Fruit fly (Drosophila melanogaster): Measurements from ENCODE around the gene BigH1.

Gene BigH1

dm6 chr3R:14649307-14650239 lies 13.7 kb upstream of the BigH1 start (continued):
- no peak for TF ChIP-seq CG9215 (GFP tag; IDR thresholded peaks at IDR 0.05)
- no peak for TF ChIP-seq shn (GFP tag; optimal IDR thresholded peaks at IDR 0.05)
- TF ChIP-seq CG4707 (GFP tag; optimal IDR thresholded peaks at IDR 0.05) = no peak
- TF ChIP-seq nom (GFP tag; optimal IDR thresholded peaks at IDR 0.05) = peak; percentile 50
- no peak for TF ChIP-seq Dll (GFP tag; IDR thresholded peaks at IDR 0.05; ENCODE audit: partially characterized antibody)
- TF ChIP-seq cato (GFP tag; optimal IDR thresholded peaks at IDR 0.05; ENCODE audit: borderline replicate concordance) = no peak
- TF ChIP-seq CG7357 (GFP tag; IDR thresholded peaks at IDR 0.05) = no peak
- no peak for TF ChIP-seq hb (GFP tag; IDR thresholded peaks at IDR 0.05; ENCODE audit: partially characterized antibody)
- TF ChIP-seq Dbx (GFP tag; IDR thresholded peaks at IDR 0.05) = no peak
- TF ChIP-seq CG8478 (optimal IDR thresholded peaks at IDR 0.05) = no peak
- no peak for TF ChIP-seq CG6791 (GFP tag; IDR thresholded peaks at IDR 0.05; ENCODE audit: partially characterized antibody)
- TF ChIP-seq CG43689 (GFP tag; IDR thresholded peaks at IDR 0.05) = no peak
- peak; percentile 11 for TF ChIP-seq dmrt11E (tag; optimal IDR thresholded peaks at IDR 0.05)
- TF ChIP-seq Neu2 (GFP tag; optimal IDR thresholded peaks at IDR 0.05; ENCODE audit: borderline replicate concordance) = no peak
- no peak for TF ChIP-seq D (optimal IDR thresholded peaks at IDR 0.05)
- TF ChIP-seq D (GFP tag; optimal IDR thresholded peaks at IDR 0.05) = no peak
- TF ChIP-seq h (optimal IDR thresholded peaks at IDR 0.05) = no peak
- no peak for TF ChIP-seq az2 (GFP tag; optimal IDR thresholded peaks at IDR 0.05)
- TF ChIP-seq pzg (GFP tag; optimal IDR thresholded peaks at IDR 0.05) = no peak
- TF ChIP-seq gfzf (GFP tag; optimal IDR thresholded peaks at IDR 0.05) = no peak
- TF ChIP-seq Myb (GFP tag; optimal IDR thresholded peaks at IDR 0.05) = no peak
- no peak for TF ChIP-seq Six4 (GFP tag; optimal IDR thresholded peaks at IDR 0.05)
- no peak for TF ChIP-seq CG1602 (GFP tag; optimal IDR thresholded peaks at IDR 0.05)
- no peak for TF ChIP-seq CG3163 (GFP tag; optimal IDR thresholded peaks at IDR 0.05)
- TF ChIP-seq pnt (GFP tag; optimal IDR thresholded peaks at IDR 0.05) = no peak
- no peak for TF ChIP-seq HLHmδ (GFP tag; optimal IDR thresholded peaks at IDR 0.05)
- no peak for TF ChIP-seq Camta (GFP tag; optimal IDR thresholded peaks at IDR 0.05)
- TF ChIP-seq ind (GFP tag; optimal IDR thresholded peaks at IDR 0.05) = no peak
- peak; percentile 3 for TF ChIP-seq CG2116 (GFP tag; optimal IDR thresholded peaks at IDR 0.05)
- peak; percentile 4 for TF ChIP-seq CG10267 (tag; optimal IDR thresholded peaks at IDR 0.05)
- no peak for TF ChIP-seq sd (tag; optimal IDR thresholded peaks at IDR 0.05)
- no peak for TF ChIP-seq CG17385 (GFP tag; optimal IDR thresholded peaks at IDR 0.05)
- peak; percentile 9 for TF ChIP-seq CG3995 (GFP tag; optimal IDR thresholded peaks at IDR 0.05)
- peak; percentile 29 for TF ChIP-seq CG8924 (tag; optimal IDR thresholded peaks at IDR 0.05)
- no peak for TF ChIP-seq lola (GFP tag; optimal IDR thresholded peaks at IDR 0.05)
- TF ChIP-seq twi (tag; optimal IDR thresholded peaks at IDR 0.05) = no peak
- TF ChIP-seq CG11723 (GFP tag; optimal IDR thresholded peaks at IDR 0.05) = no peak
- peak; percentile 58 for TF ChIP-seq CG9727 (GFP tag; optimal IDR thresholded peaks at IDR 0.05)
- no peak for TF ChIP-seq tup (GFP tag; optimal IDR thresholded peaks at IDR 0.05)
- peak in 1 of 2 experiments; percentile 21 for TF ChIP-seq dpn (GFP tag; optimal IDR thresholded peaks at IDR 0.05)
- no peak for TF ChIP-seq CG14860 (GFP tag; IDR thresholded peaks at IDR 0.05; ENCODE audit: partially characterized antibody)
- TF ChIP-seq nerfin-1 (tag; optimal IDR thresholded peaks at IDR 0.05) = no peak
- no peak for TF ChIP-seq TFAM (GFP tag; optimal IDR thresholded peaks at IDR 0.05)
- no peak for TF ChIP-seq lab (GFP tag; optimal IDR thresholded peaks at IDR 0.05)
- TF ChIP-seq unc-4 (GFP tag; IDR thresholded peaks at IDR 0.05; ENCODE audit: partially characterized antibody) = no peak
- no peak for TF ChIP-seq gcm2 (GFP tag; optimal IDR thresholded peaks at IDR 0.05)
- TF ChIP-seq lbe (GFP tag; optimal IDR thresholded peaks at IDR 0.05) = peak; percentile 88
- TF ChIP-seq Eip74EF (GFP tag; optimal IDR thresholded peaks at IDR 0.05) = no peak

All from whole organism, embryonic.